Fruit fly (Drosophila melanogaster): ENCODE data around the gene cyst.

The cyst gene

DNA sequence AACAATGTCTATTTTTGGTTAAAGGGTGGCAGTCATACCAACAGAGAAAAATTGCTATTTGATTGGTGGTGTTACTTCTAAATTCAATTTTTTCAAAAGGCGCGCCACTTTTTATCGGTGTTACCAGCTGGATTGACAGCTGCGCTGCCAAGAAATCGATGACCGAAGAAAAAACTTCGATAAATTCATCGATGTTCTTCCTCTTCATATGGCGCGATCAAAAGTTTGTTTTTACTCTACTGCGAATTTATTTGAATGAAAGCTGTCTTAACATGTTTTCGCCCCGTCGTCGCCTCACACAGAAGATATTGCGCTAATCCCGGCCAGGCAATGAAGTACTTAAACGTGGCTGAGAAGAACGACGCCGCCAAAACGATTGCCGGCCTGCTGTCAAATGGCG lies 10.6 kb downstream of the cyst start, which contains the start of gene Top3alpha:
Gene Top3alpha (plus strand): TSS at position 186 of the 400 bp plus-strand sequence.
- TF ChIP-seq CG8359 (GFP tag; optimal IDR thresholded peaks at IDR 0.05; ENCODE audit: borderline replicate concordance) (no peak), toy (GFP tag; IDR thresholded peaks at IDR 0.05) (no peak), odd (GFP tag; optimal IDR thresholded peaks at IDR 0.05) (no peak), CG30020 (tag; optimal IDR thresholded peaks at IDR 0.05) (no peak), CkIIα-i1 (GFP tag; IDR thresholded peaks at IDR 0.05) (no peak), usp (GFP tag; optimal IDR thresholded peaks at IDR 0.05) (no peak), chinmo (GFP tag; IDR thresholded peaks at IDR 0.05; ENCODE audit: partially characterized antibody) (0 out of 4 replicates have a peak, but pooled peaks have one; percentile 10), CG8281 (tag; optimal IDR thresholded peaks at IDR 0.05) (no peak), disco-r (GFP tag; optimal IDR thresholded peaks at IDR 0.05) (no peak), Opbp (GFP tag; IDR thresholded peaks at IDR 0.05; ENCODE audit: partially characterized antibody) (peak; percentile 75), sr (GFP tag; IDR thresholded peaks at IDR 0.05) (no peak), vnd (GFP tag; IDR thresholded peaks at IDR 0.05; ENCODE audit: partially characterized antibody) (peak; percentile 48), CG7556 (GFP tag; optimal IDR thresholded peaks at IDR 0.05) (no peak), abd-A (tag; optimal IDR thresholded peaks at IDR 0.05) (no peak), Hmx (GFP tag; optimal IDR thresholded peaks at IDR 0.05) (no peak), CG10431 (GFP tag; optimal IDR thresholded peaks at IDR 0.05) (no peak), z (GFP tag; IDR thresholded peaks at IDR 0.05) (no peak), CG17385 (GFP tag; optimal IDR thresholded peaks at IDR 0.05) (peak; percentile 97), CG9932 (GFP tag; IDR thresholded peaks at IDR 0.05) (no peak), Max (GFP tag; optimal IDR thresholded peaks at IDR 0.05) (no peak), CG4404 (GFP tag; IDR thresholded peaks at IDR 0.05) (no peak), CG2889 (GFP tag; IDR thresholded peaks at IDR 0.05) (no peak), CG13894 (tag; optimal IDR thresholded peaks at IDR 0.05) (no peak), CG9437 (GFP tag; optimal IDR thresholded peaks at IDR 0.05) (no peak), fu2 (GFP tag; optimal IDR thresholded peaks at IDR 0.05) (no peak), Fer2 (tag; optimal IDR thresholded peaks at IDR 0.05) (no peak), CG12155 (GFP tag; optimal IDR thresholded peaks at IDR 0.05) (no peak), CG32767 (GFP tag; IDR thresholded peaks at IDR 0.05) (no peak), sug (tag; optimal IDR thresholded peaks at IDR 0.05) (no peak), salm (tag; optimal IDR thresholded peaks at IDR 0.05) (no peak), CG14441 (GFP tag; IDR thresholded peaks at IDR 0.05) (no peak), pzg (GFP tag; optimal IDR thresholded peaks at IDR 0.05) (peak; percentile 83), Dfd (GFP tag; optimal IDR thresholded peaks at IDR 0.05) (no peak), CG17568 (GFP tag; optimal IDR thresholded peaks at IDR 0.05) (no peak), CG1603 (tag; optimal IDR thresholded peaks at IDR 0.05) (no peak), Fer3 (tag; optimal IDR thresholded peaks at IDR 0.05) (no peak), tgo (GFP tag; IDR thresholded peaks at IDR 0.05) (no peak), CG12071 (GFP tag; optimal IDR thresholded peaks at IDR 0.05) (no peak), vvl (GFP tag; IDR thresholded peaks at IDR 0.05) (no peak), wor (GFP tag; IDR thresholded peaks at IDR 0.05) (no peak), hbn (GFP tag; IDR thresholded peaks at IDR 0.05; ENCODE audit: partially characterized antibody) (peak; percentile 57), Ets97D (GFP tag; optimal IDR thresholded peaks at IDR 0.05) (peak; percentile 36), CG10366 (GFP tag; IDR thresholded peaks at IDR 0.05) (no peak), CG12659 (GFP tag; optimal IDR thresholded peaks at IDR 0.05) (no peak), Scr (GFP tag; IDR thresholded peaks at IDR 0.05; ENCODE audit: partially characterized antibody) (peak; percentile 59), CG10979 (tag; optimal IDR thresholded peaks at IDR 0.05) (no peak), zfh1 (GFP tag; IDR thresholded peaks at IDR 0.05) (no peak), her (GFP tag; optimal IDR thresholded peaks at IDR 0.05) (no peak), CG3847 (GFP tag; IDR thresholded peaks at IDR 0.05) (peak; percentile 35; the same call in 1 of the 2 replicates), croc (GFP tag; conservative IDR thresholded peaks at IDR 0.05) (no peak), mirr (GFP tag; optimal IDR thresholded peaks at IDR 0.05) (no peak), en (GFP tag; optimal IDR thresholded peaks at IDR 0.05) (no peak)
